Fruit fly (Drosophila melanogaster) whole organism, embryonic: ENCODE data around the gene Doc2.

Experiments
- ATbp ChIP-seq: fragments of 200-800 bp; sonication (Bioruptor generic); optimal IDR thresholded peaks from 2 replicates; lab custom pipeline; 2017; ENCODE audit warnings: missing biosample characterization, mild to moderate bottlenecking, missing genetic modification characterization, missing genetic modification reagents
- CG10321 ChIP-seq: fragments of 200-800 bp; sonication (Bioruptor generic); IDR thresholded peaks from 2 replicates; pipeline ENCODE4 v1.3.6; 2022; ENCODE audit warnings: missing biosample characterization, missing genetic modification characterization
- CG11085 ChIP-seq: fragments of 200-800 bp; sonication (Bioruptor generic); IDR thresholded peaks from 2 replicates; pipeline ENCODE4 v1.3.6; 2022; ENCODE audit warnings: missing biosample characterization, missing genetic modification characterization
- CG12219 ChIP-seq: fragments of 200-800 bp; sonication (Bioruptor generic); optimal IDR thresholded peaks from 3 replicates; lab custom pipeline; 2018; ENCODE audit warnings: missing biosample characterization, mild to moderate bottlenecking, missing genetic modification characterization
- CG12744 ChIP-seq: fragments of 200-800 bp; sonication (Bioruptor generic); optimal IDR thresholded peaks from 2 replicates; lab custom pipeline; 2016; ENCODE audit warnings: missing biosample characterization, missing genetic modification characterization
- CG14050 ChIP-seq: fragments of 200-800 bp; sonication (Bioruptor generic); IDR thresholded peaks from 3 replicates; pipeline ENCODE4 v1.3.6; 2022; ENCODE audit warnings: missing biosample characterization, missing genetic modification characterization
- CG17912 ChIP-seq: fragments of 200-800 bp; sonication (Bioruptor generic); optimal IDR thresholded peaks from 2 replicates; lab custom pipeline; 2018; ENCODE audit warnings: missing biosample characterization, mild to moderate bottlenecking, missing genetic modification characterization
- CG18599 ChIP-seq: fragments of 200-800 bp; sonication (Bioruptor generic); optimal IDR thresholded peaks from 3 replicates; lab custom pipeline; 2017; ENCODE audit warnings: missing biosample characterization, missing genetic modification characterization, mild to moderate bottlenecking, moderate library complexity, missing genetic modification reagents
- CG2199 ChIP-seq: fragments of 200-800 bp; sonication (Bioruptor generic); IDR thresholded peaks from 3 replicates; pipeline ENCODE4 v1.3.6; 2022; ENCODE audit warnings: missing biosample characterization, missing genetic modification characterization
- CG30020 ChIP-seq: fragments of 200-800 bp; optimal IDR thresholded peaks from 2 replicates; lab custom pipeline; 2019; ENCODE audit warnings: missing biosample characterization, mild to moderate bottlenecking, missing genetic modification characterization, moderate library complexity
- CG4360 ChIP-seq: fragments of 200-800 bp; sonication (Bioruptor generic); IDR thresholded peaks from 2 replicates; pipeline ENCODE4 v1.3.6; 2022; ENCODE audit warnings: missing biosample characterization, missing genetic modification characterization
- CG4404 ChIP-seq: fragments of 200-800 bp; sonication (Bioruptor generic); IDR thresholded peaks from 2 replicates; pipeline ENCODE4 v1.3.6; 2022; ENCODE audit warnings: missing biosample characterization, missing genetic modification characterization
- CG6765 ChIP-seq: fragments of 200-800 bp; sonication (Bioruptor generic); optimal IDR thresholded peaks from 3 replicates; lab custom pipeline; 2017; ENCODE audit warnings: missing biosample characterization, mild to moderate bottlenecking, missing genetic modification characterization
- CG7357 ChIP-seq: fragments of 200-800 bp; sonication (Bioruptor generic); IDR thresholded peaks from 3 replicates; pipeline ENCODE4 v1.3.6; 2022; ENCODE audit warnings: missing biosample characterization, missing genetic modification characterization
- CG7372 ChIP-seq: fragments of 200-800 bp; sonication (Bioruptor generic); IDR thresholded peaks from 2 replicates; pipeline ENCODE4 v1.3.6; 2022; ENCODE audit warnings: missing biosample characterization, missing genetic modification characterization
- CG7556 ChIP-seq: fragments of 200-800 bp; sonication (Bioruptor generic); optimal IDR thresholded peaks from 2 replicates; lab custom pipeline; 2017; ENCODE audit warnings: missing biosample characterization, mild to moderate bottlenecking, missing genetic modification characterization
- CG7928 ChIP-seq: fragments of 200-800 bp; sonication (Bioruptor generic); optimal IDR thresholded peaks from 2 replicates; lab custom pipeline; 2017; ENCODE audit warnings: missing biosample characterization, mild to moderate bottlenecking, missing genetic modification characterization
- CG9609 ChIP-seq: fragments of 200-800 bp; sonication (Bioruptor generic); optimal IDR thresholded peaks from 3 replicates; lab custom pipeline; 2016; ENCODE audit warnings: missing biosample characterization, missing genetic modification characterization
- Doc3 ChIP-seq: fragments of 200-800 bp; sonication (Bioruptor generic); IDR thresholded peaks from 3 replicates; pipeline ENCODE4 v1.3.6; 2022; ENCODE audit warnings: missing biosample characterization, missing genetic modification characterization; ENCODE audit not compliant: partially characterized antibody
- GATAe ChIP-seq: fragments of 200-800 bp; sonication (Bioruptor generic); conservative IDR thresholded peaks from 2 replicates; pipeline ENCODE4 v1.3.6; 2022; ENCODE audit warnings: missing biosample characterization, missing genetic modification characterization
- Hey ChIP-seq: fragments of 200-800 bp; sonication (Bioruptor generic); optimal IDR thresholded peaks from 3 replicates; lab custom pipeline; 2018; ENCODE audit warnings: missing biosample characterization, mild to moderate bottlenecking, missing genetic modification characterization
- Hr39 ChIP-seq: fragments of >200 bp; optimal IDR thresholded peaks from 2 replicates; lab custom pipeline; 2017
- Myb ChIP-seq: fragments of 200-800 bp; sonication (Bioruptor generic); optimal IDR thresholded peaks from 2 replicates; lab custom pipeline; 2016; ENCODE audit warnings: missing biosample characterization, missing genetic modification characterization
- NFAT ChIP-seq: fragments of 200-800 bp; sonication (Bioruptor generic); IDR thresholded peaks from 2 replicates; pipeline ENCODE4 v1.3.6; 2022; ENCODE audit warnings: missing biosample characterization, missing genetic modification characterization
- Neu2 ChIP-seq: fragments of 200-800 bp; sonication (Bioruptor generic); optimal IDR thresholded peaks from 3 replicates; lab custom pipeline; 2016; ENCODE audit warnings: missing biosample characterization, missing genetic modification characterization, borderline replicate concordance
- Nf-YC ChIP-seq: fragments of 200-800 bp; optimal IDR thresholded peaks from 3 replicates; lab custom pipeline; 2019; ENCODE audit warnings: missing biosample characterization, mild to moderate bottlenecking, missing genetic modification characterization, moderate library complexity
- Optix ChIP-seq: fragments of 200-800 bp; sonication (Bioruptor generic); IDR thresholded peaks from 3 replicates; pipeline ENCODE4 v1.3.6; 2022; ENCODE audit warnings: missing biosample characterization, missing genetic modification characterization
- Sox102F ChIP-seq: fragments of 200-800 bp; sonication (Bioruptor generic); optimal IDR thresholded peaks from 2 replicates; lab custom pipeline; 2018; ENCODE audit warnings: missing biosample characterization, mild to moderate bottlenecking, missing genetic modification characterization, moderate library complexity
- Ssrp ChIP-seq: fragments of 200-800 bp; sonication (Bioruptor generic); optimal IDR thresholded peaks from 2 replicates; lab custom pipeline; 2018; ENCODE audit warnings: missing biosample characterization, mild to moderate bottlenecking, missing genetic modification characterization, moderate library complexity
- TFAM ChIP-seq: fragments of 200-800 bp; sonication (Bioruptor generic); optimal IDR thresholded peaks from 2 replicates; lab custom pipeline; 2017; ENCODE audit warnings: missing biosample characterization, missing genetic modification characterization, inconsistent platforms
- Taf1 ChIP-seq: fragments of 200-800 bp; sonication (Bioruptor generic); IDR thresholded peaks from 2 replicates; pipeline ENCODE4 v1.3.6; 2022; ENCODE audit warnings: missing biosample characterization, missing genetic modification characterization
- ash1 ChIP-seq: fragments of 200-800 bp; sonication (Bioruptor generic); optimal IDR thresholded peaks from 2 replicates; lab custom pipeline; 2018; ENCODE audit warnings: missing biosample characterization, mild to moderate bottlenecking, missing genetic modification characterization
- cwo ChIP-seq: fragments of 200-800 bp; sonication (Bioruptor generic); optimal IDR thresholded peaks from 3 replicates; lab custom pipeline; 2017; ENCODE audit warnings: missing biosample characterization, missing genetic modification characterization, mild to moderate bottlenecking, moderate library complexity, missing genetic modification reagents
- danr ChIP-seq: fragments of 200-800 bp; sonication (Bioruptor generic); IDR thresholded peaks from 2 replicates; pipeline ENCODE4 v1.3.6; 2022; ENCODE audit warnings: missing biosample characterization, missing genetic modification characterization
- ewg ChIP-seq: fragments of 200-800 bp; sonication (Bioruptor generic); optimal IDR thresholded peaks from 3 replicates; lab custom pipeline; 2017; ENCODE audit warnings: mild to moderate bottlenecking, missing biosample characterization, missing genetic modification reagents, missing genetic modification characterization
- fd102C ChIP-seq: fragments of 200-800 bp; sonication (Bioruptor generic); optimal IDR thresholded peaks from 2 replicates; lab custom pipeline; 2018; ENCODE audit warnings: missing biosample characterization, mild to moderate bottlenecking, missing genetic modification characterization, moderate library complexity
- gem ChIP-seq: fragments of 200-800 bp; sonication (Bioruptor generic); optimal IDR thresholded peaks from 2 replicates; lab custom pipeline; 2019; ENCODE audit warnings: missing biosample characterization, mild to moderate bottlenecking, missing genetic modification characterization, moderate library complexity
- ind ChIP-seq: fragments of 200-800 bp; sonication (Bioruptor generic); optimal IDR thresholded peaks from 3 replicates; lab custom pipeline; 2016; ENCODE audit warnings: missing biosample characterization, missing genetic modification characterization
- kni ChIP-seq: fragments of 200-800 bp; sonication (Bioruptor generic); optimal IDR thresholded peaks from 3 replicates; lab custom pipeline; 2017; ENCODE audit warnings: mild to moderate bottlenecking, missing biosample characterization, missing genetic modification reagents, missing genetic modification characterization
- lilli ChIP-seq: fragments of 200-800 bp; sonication (Bioruptor generic); optimal IDR thresholded peaks from 3 replicates; lab custom pipeline; 2016; ENCODE audit warnings: missing biosample characterization, missing genetic modification characterization
- lov ChIP-seq, 2 experiments: fragments of 200-800 bp in 1 of 2; fragments of >200 bp in 1 of 2; sonication (Bioruptor generic) in 1 of 2; IDR thresholded peaks in 1 of 2; optimal IDR thresholded peaks in 1 of 2; 2 replicates in 1 of 2; 3 replicates in 1 of 2; pipeline versions ENCODE4 v1.3.6 to Lab custom; 2017 to 2022; ENCODE audit warnings: missing biosample characterization in 1 of 2, missing genetic modification characterization in 1 of 2
- pan ChIP-seq, 4 experiments: fragments of >200 bp in 3 of 4; fragments of 200-800 bp in 1 of 4; sonication (Bioruptor generic) in 1 of 4; optimal IDR thresholded peaks in 3 of 4; IDR thresholded peaks in 1 of 4; 2 replicates each; pipeline versions ENCODE4 v1.3.6 to Lab custom; 2017 to 2022; ENCODE audit warnings: missing biosample characterization in 2 of 4, missing genetic modification characterization in 2 of 4, mixed read lengths in 1 of 4
- ro ChIP-seq: fragments of 200-800 bp; sonication (Bioruptor generic); IDR thresholded peaks from 2 replicates; pipeline ENCODE4 v1.3.6; 2022; ENCODE audit warnings: missing biosample characterization, missing genetic modification characterization
- sim ChIP-seq: fragments of 200-800 bp; sonication (Bioruptor generic); IDR thresholded peaks from 2 replicates; pipeline ENCODE4 v1.3.6; 2022; ENCODE audit warnings: missing biosample characterization, missing genetic modification characterization
- sisA ChIP-seq: fragments of 200-800 bp; sonication (Bioruptor generic); IDR thresholded peaks from 2 replicates; pipeline ENCODE4 v1.3.6; 2022; ENCODE audit warnings: missing biosample characterization, missing genetic modification characterization
- slou ChIP-seq: fragments of 200-800 bp; sonication (Bioruptor generic); optimal IDR thresholded peaks from 3 replicates; lab custom pipeline; 2016; ENCODE audit warnings: missing biosample characterization, missing genetic modification characterization
- sna ChIP-seq: fragments of 200-800 bp; sonication (Bioruptor generic); IDR thresholded peaks from 2 replicates; pipeline ENCODE4 v1.3.6; 2022; ENCODE audit warnings: missing biosample characterization, missing genetic modification characterization; ENCODE audit not compliant: partially characterized antibody
- stc ChIP-seq: fragments of 200-800 bp; sonication (Bioruptor generic); IDR thresholded peaks from 2 replicates; pipeline ENCODE4 v1.3.6; 2022; ENCODE audit warnings: missing biosample characterization, missing genetic modification characterization
- trem ChIP-seq: fragments of 200-800 bp; optimal IDR thresholded peaks from 3 replicates; lab custom pipeline; 2019; ENCODE audit warnings: missing biosample characterization, mild to moderate bottlenecking, missing genetic modification characterization, moderate library complexity
- trh ChIP-seq: fragments of 200-800 bp; sonication (Bioruptor generic); optimal IDR thresholded peaks from 2 replicates; lab custom pipeline; 2016; ENCODE audit warnings: missing biosample characterization, missing genetic modification characterization
- unc-4 ChIP-seq: fragments of 200-800 bp; sonication (Bioruptor generic); IDR thresholded peaks from 2 replicates; pipeline ENCODE4 v1.3.6; 2022; ENCODE audit warnings: missing biosample characterization, missing genetic modification characterization; ENCODE audit not compliant: partially characterized antibody

Doc2 gene

dm6 chr3L:9028057-9028456 lies 9.0 kb upstream of the Doc2 start (continued):
- peak; percentile 16 for TF ChIP-seq fd102C (GFP tag; lab: Kevin White, UChicago)
- TF ChIP-seq slou (GFP tag; lab: Kevin White, UChicago) = no peak
- TF ChIP-seq CG7928 (GFP tag; lab: Kevin White, UChicago) = no peak
- no peak for TF ChIP-seq NFAT (GFP tag; lab: Robert Waterston, UW)
- TF ChIP-seq Taf1 = no peak
- TF ChIP-seq Doc3 (GFP tag; lab: Robert Waterston, UW) = no peak
- peak; percentile 1 for TF ChIP-seq ATbp (GFP tag; lab: Kevin White, UChicago)
- peak; percentile 38 for TF ChIP-seq CG9609 (GFP tag; lab: Kevin White, UChicago)
- peak; percentile 27 for TF ChIP-seq lilli (GFP tag; lab: Kevin White, UChicago)
- TF ChIP-seq pan (optimal IDR thresholded peaks at IDR 0.05; lab: Kevin White, UChicago) = no peak
- peak in 1 of 2 experiments; percentile 47 for TF ChIP-seq pan (GFP tag; optimal IDR thresholded peaks at IDR 0.05 in 1 of 2, IDR thresholded peaks at IDR 0.05 in 1 of 2)
- no peak for TF ChIP-seq CG10321
- TF ChIP-seq CG7556 (GFP tag; lab: Kevin White, UChicago) = peak; percentile 20
- peak; percentile 31; the same call in 1 of the 2 replicates for TF ChIP-seq CG4404
- TF ChIP-seq trh (GFP tag; lab: Kevin White, UChicago) = no peak
- no peak for TF ChIP-seq CG7372
- TF ChIP-seq CG2199 (GFP tag; lab: Robert Waterston, UW) = no peak
- TF ChIP-seq cwo (GFP tag; lab: Kevin White, UChicago) = no peak
- no peak for TF ChIP-seq CG14050 (GFP tag; lab: Robert Waterston, UW)
- no peak for TF ChIP-seq Hr39 (lab: Kevin White, UChicago)
- TF ChIP-seq Sox102F (GFP tag; lab: Kevin White, UChicago) = peak; percentile 62
- no peak for TF ChIP-seq danr
- TF ChIP-seq sisA (GFP tag; lab: Robert Waterston, UW) = peak; percentile 41; the same call in 1 of the 2 replicates
- TF ChIP-seq trem (tag; lab: Kevin White, UChicago) = peak; percentile 32
- TF ChIP-seq TFAM (GFP tag; lab: Kevin White, UChicago) = no peak
- TF ChIP-seq kni (GFP tag; lab: Kevin White, UChicago) = no peak
- TF ChIP-seq CG4360 (GFP tag; lab: Robert Waterston, UW) = no peak
- TF ChIP-seq ind (GFP tag; lab: Kevin White, UChicago) = no peak
- TF ChIP-seq gem (tag; lab: Kevin White, UChicago) = peak; percentile 73
- TF ChIP-seq ash1 = no peak
- TF ChIP-seq CG12744 (GFP tag; lab: Kevin White, UChicago) = no peak
- TF ChIP-seq Myb (GFP tag; lab: Kevin White, UChicago) = no peak
- no peak for TF ChIP-seq unc-4 (GFP tag; lab: Robert Waterston, UW)
- no peak for TF ChIP-seq CG17912 (GFP tag; lab: Kevin White, UChicago)
- TF ChIP-seq sna (GFP tag; lab: Robert Waterston, UW) = no peak
- no peak for TF ChIP-seq Optix
- TF ChIP-seq Ssrp = peak; percentile 63
- TF ChIP-seq ewg (GFP tag; lab: Kevin White, UChicago) = peak; percentile 10
- TF ChIP-seq stc (GFP tag; lab: Robert Waterston, UW) = peak; percentile 20; the same call in 1 of the 2 replicates
- no peak for TF ChIP-seq sim (GFP tag; lab: Robert Waterston, UW)
- TF ChIP-seq CG18599 (GFP tag; lab: Kevin White, UChicago) = no peak
- TF ChIP-seq Nf-YC (tag; lab: Kevin White, UChicago) = no peak
- TF ChIP-seq Neu2 (GFP tag; lab: Kevin White, UChicago) = no peak
- TF ChIP-seq lov (optimal IDR thresholded peaks at IDR 0.05; lab: Kevin White, UChicago) = no peak
- TF ChIP-seq lov (GFP tag; IDR thresholded peaks at IDR 0.05; lab: Robert Waterston, UW) = peak; percentile 44; the same call in 2 of the 3 replicates
- TF ChIP-seq ro (GFP tag; lab: Robert Waterston, UW) = no peak
- no peak for TF ChIP-seq CG6765 (GFP tag; lab: Kevin White, UChicago)
- no peak for TF ChIP-seq CG11085 (GFP tag; lab: Robert Waterston, UW)
- no peak for TF ChIP-seq CG7357 (GFP tag; lab: Robert Waterston, UW)
- TF ChIP-seq GATAe (GFP tag; lab: Robert Waterston, UW) = no peak
- TF ChIP-seq CG30020 = no peak
- TF ChIP-seq Hey (tag; lab: Kevin White, UChicago) = no peak
- TF ChIP-seq CG12219 (GFP tag; lab: Kevin White, UChicago) = peak; percentile 47
